Worm (Caenorhabditis elegans): ENCODE measurements around the gene Y42A5A.3.

DNA sequence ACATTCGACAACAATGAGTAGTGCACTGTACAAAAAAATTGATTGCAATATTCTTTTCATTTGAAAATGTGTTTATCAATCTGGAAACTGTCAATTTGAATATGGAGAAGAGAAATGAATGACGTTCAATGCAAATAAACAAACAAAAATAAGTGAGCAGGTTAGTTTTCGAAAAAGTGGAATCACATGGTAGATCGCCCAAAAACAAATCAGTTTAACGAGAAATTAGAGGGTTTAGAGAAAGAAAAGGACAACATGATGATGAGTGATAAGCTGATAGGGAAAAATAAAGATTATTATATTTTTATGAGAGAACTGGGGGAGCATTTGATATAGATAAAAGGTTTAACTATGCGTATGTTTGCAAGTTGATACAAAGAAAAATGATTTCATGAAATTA, 26.5 kb downstream of the Y42A5A.3 start, which contains the start of gene T04C12.8:
- no peak for TF ChIP-seq nhr-12 (tag; optimal IDR thresholded peaks at IDR 0.05)
- no peak for TF ChIP-seq lin-13 (tag; optimal IDR thresholded peaks at IDR 0.05)
- TF ChIP-seq unc-39 (tag; optimal IDR thresholded peaks at IDR 0.05) = no peak
- TF ChIP-seq ztf-11 (tag; optimal IDR thresholded peaks at IDR 0.05) = no peak
